Fruit fly (Drosophila melanogaster): ENCODE measurements around the gene Dysb.

Dysb gene

dm6 chr3L:18833234-18833633 is 34.3 kb upstream of the Dysb start (continued):
- TF ChIP-seq CG16815 (GFP tag; optimal IDR thresholded peaks at IDR 0.05) (no peak), tna (GFP tag; IDR thresholded peaks at IDR 0.05; ENCODE audit: partially characterized antibody) (no peak), CG6654 (GFP tag; optimal IDR thresholded peaks at IDR 0.05) (no peak), CG10274 (GFP tag; optimal IDR thresholded peaks at IDR 0.05) (no peak), unpg (GFP tag; optimal IDR thresholded peaks at IDR 0.05) (peak; percentile 9), Awh (GFP tag; IDR thresholded peaks at IDR 0.05) (no peak), sna (GFP tag; IDR thresholded peaks at IDR 0.05; ENCODE audit: partially characterized antibody) (no peak), sug (tag; optimal IDR thresholded peaks at IDR 0.05) (no peak), CG7372 (GFP tag; IDR thresholded peaks at IDR 0.05) (no peak), NC2α (GFP tag; optimal IDR thresholded peaks at IDR 0.05) (no peak), shn (GFP tag; optimal IDR thresholded peaks at IDR 0.05) (no peak), CG10209 (GFP tag; optimal IDR thresholded peaks at IDR 0.05) (peak; percentile 24), CG32767 (GFP tag; IDR thresholded peaks at IDR 0.05) (no peak), chm (GFP tag; IDR thresholded peaks at IDR 0.05) (no peak), Abd-B (GFP tag; optimal IDR thresholded peaks at IDR 0.05) (no peak), CG7987 (GFP tag; optimal IDR thresholded peaks at IDR 0.05) (peak; percentile 67), tll (GFP tag; optimal IDR thresholded peaks at IDR 0.05) (no peak), CG3847 (GFP tag; IDR thresholded peaks at IDR 0.05) (no peak), Pdp1 (GFP tag; optimal IDR thresholded peaks at IDR 0.05) (no peak), CG14860 (GFP tag; IDR thresholded peaks at IDR 0.05; ENCODE audit: partially characterized antibody) (no peak), pho (GFP tag; optimal IDR thresholded peaks at IDR 0.05) (no peak), CG3163 (GFP tag; optimal IDR thresholded peaks at IDR 0.05) (no peak), NC2β (GFP tag; optimal IDR thresholded peaks at IDR 0.05) (no peak), CTCF (GFP tag; optimal IDR thresholded peaks at IDR 0.05) (no peak), pros (GFP tag; optimal IDR thresholded peaks at IDR 0.05) (no peak), Sry-β (GFP tag; optimal IDR thresholded peaks at IDR 0.05) (no peak), CG12744 (GFP tag; optimal IDR thresholded peaks at IDR 0.05) (no peak), CG3726 (GFP tag; IDR thresholded peaks at IDR 0.05) (no peak), D (optimal IDR thresholded peaks at IDR 0.05) (no peak), D (GFP tag; optimal IDR thresholded peaks at IDR 0.05) (no peak), CrebB (tag; optimal IDR thresholded peaks at IDR 0.05) (peak; percentile 66), CG11456 (GFP tag; IDR thresholded peaks at IDR 0.05) (no peak), D19A (tag; optimal IDR thresholded peaks at IDR 0.05) (no peak), CG8089 (GFP tag; optimal IDR thresholded peaks at IDR 0.05) (no peak), ci (GFP tag; IDR thresholded peaks at IDR 0.05) (no peak), CG3065 (GFP tag; optimal IDR thresholded peaks at IDR 0.05) (no peak), CG1233 (GFP tag; optimal IDR thresholded peaks at IDR 0.05) (no peak), ttk (GFP tag; IDR thresholded peaks at IDR 0.05) (no peak), crol (GFP tag; IDR thresholded peaks at IDR 0.05) (no peak), CG13287 (GFP tag; IDR thresholded peaks at IDR 0.05; ENCODE audit: partially characterized antibody) (no peak), dmrt11E (tag; optimal IDR thresholded peaks at IDR 0.05) (no peak), dm (GFP tag; optimal IDR thresholded peaks at IDR 0.05) (no peak), ato (GFP tag; IDR thresholded peaks at IDR 0.05; ENCODE audit: partially characterized antibody) (no peak), GATAe (GFP tag; conservative IDR thresholded peaks at IDR 0.05) (no peak), Dref (GFP tag; IDR thresholded peaks at IDR 0.05) (no peak), crp (GFP tag; optimal IDR thresholded peaks at IDR 0.05) (no peak), Atf-2 (GFP tag; optimal IDR thresholded peaks at IDR 0.05) (no peak), klu (GFP tag; IDR thresholded peaks at IDR 0.05) (no peak), Hmx (GFP tag; optimal IDR thresholded peaks at IDR 0.05) (no peak), abd-A (tag; optimal IDR thresholded peaks at IDR 0.05) (no peak), pnt (GFP tag; optimal IDR thresholded peaks at IDR 0.05) (no peak), Side (GFP tag; optimal IDR thresholded peaks at IDR 0.05) (no peak), Taf1 (GFP tag; IDR thresholded peaks at IDR 0.05) (no peak)
